Fruit fly (Drosophila melanogaster) whole organism, embryonic: ENCODE measurements around the gene CG7409.

Experiments used
- Bgb ChIP-seq: fragments of 200-800 bp; sonication (Bioruptor generic); IDR thresholded peaks from 2 replicates; pipeline ENCODE4 v1.3.6; 2022; ENCODE audit warnings: missing biosample characterization, missing genetic modification characterization; ENCODE audit not compliant: partially characterized antibody
- CG1024 ChIP-seq: fragments of 200-800 bp; sonication (Bioruptor generic); IDR thresholded peaks from 2 replicates; pipeline ENCODE4 v1.3.6; 2022; ENCODE audit warnings: missing biosample characterization, missing genetic modification characterization
- CG10366 ChIP-seq: fragments of 200-800 bp; sonication (Bioruptor generic); IDR thresholded peaks from 2 replicates; pipeline ENCODE4 v1.3.6; 2022; ENCODE audit warnings: missing biosample characterization, missing genetic modification characterization
- CG11456 ChIP-seq: fragments of 200-800 bp; sonication (Bioruptor generic); IDR thresholded peaks from 3 replicates; pipeline ENCODE4 v1.3.6; 2022; ENCODE audit warnings: missing biosample characterization, missing genetic modification characterization
- CG12391 ChIP-seq: fragments of 200-800 bp; sonication (Bioruptor generic); optimal IDR thresholded peaks from 3 replicates; lab custom pipeline; 2018; ENCODE audit warnings: missing biosample characterization, mild to moderate bottlenecking, missing genetic modification characterization, moderate library complexity
- CG12659 ChIP-seq: fragments of 200-800 bp; sonication (Bioruptor generic); optimal IDR thresholded peaks from 3 replicates; lab custom pipeline; 2017; ENCODE audit warnings: mild to moderate bottlenecking, missing biosample characterization, missing genetic modification reagents, missing genetic modification characterization
- CG13424 ChIP-seq: fragments of 200-800 bp; sonication (Bioruptor generic); optimal IDR thresholded peaks from 2 replicates; lab custom pipeline; 2019; ENCODE audit warnings: missing biosample characterization, mild to moderate bottlenecking, missing genetic modification characterization, moderate library complexity
- CG14441 ChIP-seq: fragments of 200-800 bp; sonication (Bioruptor generic); IDR thresholded peaks from 2 replicates; pipeline ENCODE4 v1.3.6; 2022; ENCODE audit warnings: missing biosample characterization, missing genetic modification characterization
- CG15479 ChIP-seq: fragments of 200-800 bp; sonication (Bioruptor generic); optimal IDR thresholded peaks from 3 replicates; lab custom pipeline; 2019; ENCODE audit warnings: missing biosample characterization, mild to moderate bottlenecking, missing genetic modification characterization, moderate library complexity
- CG18599 ChIP-seq: fragments of 200-800 bp; sonication (Bioruptor generic); optimal IDR thresholded peaks from 3 replicates; lab custom pipeline; 2017; ENCODE audit warnings: missing biosample characterization, missing genetic modification characterization, mild to moderate bottlenecking, moderate library complexity, missing genetic modification reagents
- CG18619 ChIP-seq: fragments of 200-800 bp; sonication (Bioruptor generic); optimal IDR thresholded peaks from 3 replicates; lab custom pipeline; 2017; ENCODE audit warnings: missing biosample characterization, mild to moderate bottlenecking, missing genetic modification characterization
- CG31441 ChIP-seq: fragments of 200-800 bp; sonication (Bioruptor generic); IDR thresholded peaks from 2 replicates; pipeline ENCODE4 v1.3.6; 2022; ENCODE audit warnings: missing biosample characterization, missing genetic modification characterization
- CG32772 ChIP-seq: fragments of 200-800 bp; sonication (Bioruptor generic); IDR thresholded peaks from 2 replicates; pipeline ENCODE4 v1.3.6; 2022; ENCODE audit warnings: missing biosample characterization, missing genetic modification characterization
- CG3847 ChIP-seq: fragments of 200-800 bp; sonication (Bioruptor generic); IDR thresholded peaks from 2 replicates; pipeline ENCODE4 v1.3.6; 2022; ENCODE audit warnings: missing biosample characterization, missing genetic modification characterization
- CG3995 ChIP-seq: fragments of 200-800 bp; sonication (Bioruptor generic); optimal IDR thresholded peaks from 3 replicates; lab custom pipeline; 2016; ENCODE audit warnings: missing biosample characterization, missing genetic modification characterization
- CG5245 ChIP-seq: fragments of 200-800 bp; sonication (Bioruptor generic); optimal IDR thresholded peaks from 3 replicates; lab custom pipeline; 2016; ENCODE audit warnings: missing biosample characterization, missing genetic modification characterization
- CG6272 ChIP-seq: fragments of 200-800 bp; sonication (Bioruptor generic); IDR thresholded peaks from 2 replicates; pipeline ENCODE4 v1.3.6; 2022; ENCODE audit warnings: missing biosample characterization, missing genetic modification characterization
- CG6813 ChIP-seq: fragments of 200-800 bp; sonication (Bioruptor generic); optimal IDR thresholded peaks from 2 replicates; lab custom pipeline; 2017; ENCODE audit warnings: missing biosample characterization, missing genetic modification characterization, mild to moderate bottlenecking, moderate library complexity, missing genetic modification reagents
- CG7271 ChIP-seq: fragments of 200-800 bp; sonication (Bioruptor generic); optimal IDR thresholded peaks from 2 replicates; lab custom pipeline; 2018; ENCODE audit warnings: missing biosample characterization, mild to moderate bottlenecking, missing genetic modification characterization, moderate library complexity
- CG8924 ChIP-seq: fragments of 200-800 bp; optimal IDR thresholded peaks from 3 replicates; lab custom pipeline; 2019; ENCODE audit warnings: missing biosample characterization, mild to moderate bottlenecking, missing genetic modification characterization, moderate library complexity
- CG9215 ChIP-seq: fragments of 200-800 bp; sonication (Bioruptor generic); IDR thresholded peaks from 2 replicates; pipeline ENCODE4 v1.3.6; 2022; ENCODE audit warnings: missing biosample characterization, missing genetic modification characterization
- CG9932 ChIP-seq: fragments of 200-800 bp; sonication (Bioruptor generic); IDR thresholded peaks from 2 replicates; pipeline ENCODE4 v1.3.6; 2022; ENCODE audit warnings: missing biosample characterization, missing genetic modification characterization
- Camta ChIP-seq: fragments of 200-800 bp; sonication (Bioruptor generic); optimal IDR thresholded peaks from 2 replicates; lab custom pipeline; 2016; ENCODE audit warnings: missing biosample characterization, missing genetic modification characterization
- D19B ChIP-seq: fragments of 200-800 bp; sonication (Bioruptor generic); optimal IDR thresholded peaks from 2 replicates; lab custom pipeline; 2017; ENCODE audit warnings: missing biosample characterization, mild to moderate bottlenecking, missing genetic modification characterization
- Ets65A ChIP-seq: fragments of 200-800 bp; sonication (Bioruptor generic); peaks from one replicate; lab custom pipeline; 2016; ENCODE audit warnings: missing biosample characterization, missing genetic modification characterization
- H2.0 ChIP-seq: fragments of 200-800 bp; sonication (Bioruptor generic); IDR thresholded peaks from 2 replicates; pipeline ENCODE4 v1.3.6; 2022; ENCODE audit warnings: missing biosample characterization, missing genetic modification characterization
- HLHmδ ChIP-seq: fragments of 200-800 bp; sonication (Bioruptor generic); optimal IDR thresholded peaks from 2 replicates; lab custom pipeline; 2018; ENCODE audit warnings: missing biosample characterization, mild to moderate bottlenecking, missing genetic modification characterization, moderate library complexity
- Lpt ChIP-seq: fragments of >200 bp; optimal IDR thresholded peaks from 2 replicates; lab custom pipeline; 2018; ENCODE audit warnings: missing biosample characterization, missing genetic modification characterization
- NFAT ChIP-seq: fragments of 200-800 bp; sonication (Bioruptor generic); IDR thresholded peaks from 2 replicates; pipeline ENCODE4 v1.3.6; 2022; ENCODE audit warnings: missing biosample characterization, missing genetic modification characterization
- Ptx1 ChIP-seq: fragments of 200-800 bp; sonication (Bioruptor generic); IDR thresholded peaks from 2 replicates; pipeline ENCODE4 v1.3.6; 2022; ENCODE audit warnings: missing biosample characterization, missing genetic modification characterization
- Trl ChIP-seq, 3 experiments: fragments of >200 bp in 2 of 3; fragments of 200-800 bp in 1 of 3; sonication (Bioruptor generic) in 1 of 3; optimal IDR thresholded peaks; 2 replicates in 1 of 3; 3 replicates in 2 of 3; lab custom pipeline; 2016 to 2017; ENCODE audit warnings: missing biosample characterization in 1 of 3, missing genetic modification characterization in 1 of 3
- crol ChIP-seq: fragments of 200-800 bp; sonication (Bioruptor generic); IDR thresholded peaks from 2 replicates; pipeline ENCODE4 v1.3.6; 2022; ENCODE audit warnings: missing biosample characterization, missing genetic modification characterization
- cwo ChIP-seq: fragments of 200-800 bp; sonication (Bioruptor generic); optimal IDR thresholded peaks from 3 replicates; lab custom pipeline; 2017; ENCODE audit warnings: missing biosample characterization, missing genetic modification characterization, mild to moderate bottlenecking, moderate library complexity, missing genetic modification reagents
- fd96Cb ChIP-seq: fragments of 200-800 bp; sonication (Bioruptor generic); optimal IDR thresholded peaks from 2 replicates; lab custom pipeline; 2018; ENCODE audit warnings: missing biosample characterization, mild to moderate bottlenecking, missing genetic modification characterization, moderate library complexity
- h ChIP-seq: fragments of >200 bp; optimal IDR thresholded peaks from 2 replicates; lab custom pipeline; 2017
- her ChIP-seq: fragments of 200-800 bp; sonication (Bioruptor generic); optimal IDR thresholded peaks from 2 replicates; lab custom pipeline; 2016; ENCODE audit warnings: missing biosample characterization, missing genetic modification characterization
- ind ChIP-seq: fragments of 200-800 bp; sonication (Bioruptor generic); optimal IDR thresholded peaks from 3 replicates; lab custom pipeline; 2016; ENCODE audit warnings: missing biosample characterization, missing genetic modification characterization
- lab ChIP-seq: fragments of 200-800 bp; sonication (Bioruptor generic); optimal IDR thresholded peaks from 3 replicates; lab custom pipeline; 2017; ENCODE audit warnings: missing biosample characterization, missing genetic modification characterization, mild to moderate bottlenecking, moderate library complexity, missing genetic modification reagents
- lilli ChIP-seq: fragments of 200-800 bp; sonication (Bioruptor generic); optimal IDR thresholded peaks from 3 replicates; lab custom pipeline; 2016; ENCODE audit warnings: missing biosample characterization, missing genetic modification characterization
- nau ChIP-seq: fragments of 200-800 bp; sonication (Bioruptor generic); optimal IDR thresholded peaks from 3 replicates; lab custom pipeline; 2017; ENCODE audit warnings: missing biosample characterization, mild to moderate bottlenecking, missing genetic modification characterization, missing genetic modification reagents
- repo ChIP-seq: fragments of 200-800 bp; sonication (Bioruptor generic); optimal IDR thresholded peaks from 2 replicates; lab custom pipeline; 2016; ENCODE audit warnings: missing biosample characterization, missing genetic modification characterization
- rib ChIP-seq: fragments of 200-800 bp; sonication (Bioruptor generic); IDR thresholded peaks from 2 replicates; pipeline ENCODE4 v1.3.6; 2022; ENCODE audit warnings: missing biosample characterization, missing genetic modification characterization
- scrt ChIP-seq: fragments of 200-800 bp; sonication (Bioruptor generic); optimal IDR thresholded peaks from 2 replicates; lab custom pipeline; 2018; ENCODE audit warnings: missing biosample characterization, mild to moderate bottlenecking, missing genetic modification characterization, moderate library complexity
- sima ChIP-seq: fragments of 200-800 bp; sonication (Bioruptor generic); optimal IDR thresholded peaks from 2 replicates; lab custom pipeline; 2016; ENCODE audit warnings: missing biosample characterization, missing genetic modification characterization
- ssp ChIP-seq: fragments of 200-800 bp; sonication (Bioruptor generic); IDR thresholded peaks from 2 replicates; pipeline ENCODE4 v1.3.6; 2022; ENCODE audit warnings: missing biosample characterization, missing genetic modification characterization
- tgo ChIP-seq: fragments of 200-800 bp; sonication (Bioruptor generic); IDR thresholded peaks from 3 replicates; pipeline ENCODE4 v1.3.6; 2022; ENCODE audit warnings: missing biosample characterization, missing genetic modification characterization
- toy ChIP-seq: fragments of 200-800 bp; sonication (Bioruptor generic); IDR thresholded peaks from 2 replicates; pipeline ENCODE4 v1.3.6; 2022; ENCODE audit warnings: missing biosample characterization, missing genetic modification characterization
- trh ChIP-seq: fragments of 200-800 bp; sonication (Bioruptor generic); optimal IDR thresholded peaks from 2 replicates; lab custom pipeline; 2016; ENCODE audit warnings: missing biosample characterization, missing genetic modification characterization
- vvl ChIP-seq: fragments of 200-800 bp; sonication (Bioruptor generic); IDR thresholded peaks from 2 replicates; pipeline ENCODE4 v1.3.6; 2022; ENCODE audit warnings: missing biosample characterization, missing genetic modification characterization
- z ChIP-seq: fragments of 200-800 bp; sonication (Bioruptor generic); IDR thresholded peaks from 3 replicates; pipeline ENCODE4 v1.3.6; 2022; ENCODE audit warnings: missing biosample characterization, missing genetic modification characterization

Gene CG7409

DNA sequence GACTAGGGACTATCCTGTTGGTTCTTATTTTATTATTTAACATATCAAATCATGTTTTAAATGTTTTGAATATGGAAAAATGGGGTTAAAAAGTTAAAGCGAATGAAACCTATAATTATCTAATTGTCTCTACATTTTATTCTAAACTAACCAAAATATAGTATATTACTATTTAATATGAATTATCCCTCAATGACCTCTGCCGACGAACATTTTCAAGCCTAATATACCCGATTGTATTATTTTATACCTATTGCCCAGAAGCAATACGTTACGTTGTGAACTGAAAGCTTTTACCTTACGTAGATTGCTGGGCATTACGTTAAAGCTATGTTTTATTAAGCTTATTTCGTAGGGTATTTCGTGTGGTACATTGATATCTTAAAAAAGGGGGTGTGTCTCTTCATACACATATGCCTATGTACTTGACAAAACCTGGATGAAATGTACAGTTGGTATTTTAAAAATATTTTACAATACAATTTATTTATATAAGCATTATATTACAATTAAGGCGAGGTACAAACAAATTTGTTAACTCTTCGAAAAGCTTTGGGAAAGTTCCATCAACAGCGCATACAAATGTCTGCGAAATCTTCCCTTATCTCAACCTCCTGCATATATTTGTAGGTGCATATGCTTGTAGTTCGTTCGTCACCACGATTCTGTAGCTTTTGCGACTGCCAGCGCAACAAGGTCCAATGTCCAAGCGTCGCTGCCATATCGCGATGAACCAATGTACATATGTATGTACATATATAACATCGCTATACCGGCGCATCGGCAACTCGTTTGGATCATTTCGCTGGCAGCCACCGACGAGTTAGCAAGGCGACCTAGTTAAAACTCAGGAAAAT lies 35.4 kb upstream of the CG7409 start, which contains the start of gene Mcad (continued):
- TF ChIP-seq CG18599 (GFP tag; lab: Kevin White, UChicago) (peak; percentile 97), CG18619 (GFP tag; lab: Kevin White, UChicago) (peak; percentile 84), Trl (optimal IDR thresholded peaks at IDR 0.05; lab: Kevin White, UChicago) (no peak), Trl (GFP tag; optimal IDR thresholded peaks at IDR 0.05; lab: Kevin White, UChicago) (peak; percentile 19), CG3995 (GFP tag; lab: Kevin White, UChicago) (peak; percentile 70), D19B (GFP tag; lab: Kevin White, UChicago) (peak; percentile 100), CG13424 (tag; lab: Kevin White, UChicago) (peak; percentile 88), CG9215 (GFP tag; lab: Robert Waterston, UW) (peak; percentile 91), crol (GFP tag; lab: Robert Waterston, UW) (peak; percentile 42), CG8924 (tag; lab: Kevin White, UChicago) (peak; percentile 90), fd96Cb (tag; lab: Kevin White, UChicago) (peak; percentile 96), her (GFP tag; lab: Kevin White, UChicago) (no peak), HLHmδ (GFP tag; lab: Kevin White, UChicago) (no peak), toy (GFP tag; lab: Robert Waterston, UW) (0 out of 2 replicates have a peak, but pooled peaks have one; percentile 67), Camta (peak; percentile 57), CG9932 (GFP tag; lab: Robert Waterston, UW) (peak; percentile 96), rib (GFP tag; lab: Robert Waterston, UW) (peak; percentile 82), lilli (peak; percentile 85), lab (peak; percentile 97), CG6813 (GFP tag; lab: Kevin White, UChicago) (peak; percentile 80), CG5245 (GFP tag; lab: Kevin White, UChicago) (peak; percentile 83), scrt (GFP tag; lab: Kevin White, UChicago) (peak; percentile 92), Ptx1 (GFP tag; lab: Robert Waterston, UW) (peak; percentile 96), CG10366 (peak; percentile 92), z (GFP tag; lab: Robert Waterston, UW) (no peak), CG32772 (GFP tag; lab: Robert Waterston, UW) (peak; percentile 75), h (lab: Kevin White, UChicago) (no peak), NFAT (GFP tag; lab: Robert Waterston, UW) (peak; percentile 73), CG1024 (GFP tag; lab: Robert Waterston, UW) (peak; percentile 85), Lpt (GFP tag; lab: Kevin White, UChicago) (no peak), CG12659 (peak; percentile 90), Bgb (GFP tag; lab: Robert Waterston, UW) (no peak), Ets65A (GFP tag; lab: Kevin White, UChicago) (peak; percentile 94), repo (GFP tag; lab: Kevin White, UChicago) (peak; percentile 24), CG15479 (GFP tag; lab: Kevin White, UChicago) (no peak), CG3847 (GFP tag; lab: Robert Waterston, UW) (peak; percentile 96), H2.0 (GFP tag; lab: Robert Waterston, UW) (peak; percentile 89), trh (GFP tag; lab: Kevin White, UChicago) (peak; percentile 45), sima (no peak), CG7271 (no peak), CG12391 (tag; lab: Kevin White, UChicago) (peak; percentile 86), CG31441 (GFP tag; lab: Robert Waterston, UW) (peak; percentile 93), ind (GFP tag; lab: Kevin White, UChicago) (peak; percentile 97), tgo (GFP tag; lab: Robert Waterston, UW) (peak; percentile 95), CG14441 (GFP tag; lab: Robert Waterston, UW) (peak; percentile 93), ssp (GFP tag; lab: Robert Waterston, UW) (peak; percentile 87), nau (GFP tag; lab: Kevin White, UChicago) (peak; percentile 89), CG11456 (GFP tag; lab: Robert Waterston, UW) (peak; percentile 89), cwo (peak; percentile 94), vvl (GFP tag; lab: Robert Waterston, UW) (peak; percentile 79), CG6272 (GFP tag; lab: Robert Waterston, UW) (peak; percentile 74)
